Worm (Caenorhabditis elegans) whole organism, midembryonic: ENCODE results near the gene srb-19.

Source experiments
- klf-2 ChIP-seq: fragments of 200-800 bp; sonication (Bioruptor generic); conservative IDR thresholded peaks from 2 replicates; pipeline ENCODE4 v1.3.6; 2022; ENCODE audit warnings: missing genetic modification reagents, missing genetic modification characterization, missing compliant biosample characterization
- tab-1 ChIP-seq: fragments of 200-800 bp; sonication (Bioruptor generic); IDR thresholded peaks from 2 replicates; pipeline ENCODE4 v1.3.6; 2022; ENCODE audit warnings: missing genetic modification characterization, missing compliant biosample characterization

ce11 chrV:7485000-7485399, 35.0 kb downstream of the srb-19 start, which contains the start of gene srbc-8:
- TF ChIP-seq tab-1 (GFP tag; lab: Robert Waterston, UW) (no peak), klf-2 (GFP tag; lab: Robert Waterston, UW) (no peak)
